Worm (Caenorhabditis elegans): ENCODE results near the gene asp-5.

DNA sequence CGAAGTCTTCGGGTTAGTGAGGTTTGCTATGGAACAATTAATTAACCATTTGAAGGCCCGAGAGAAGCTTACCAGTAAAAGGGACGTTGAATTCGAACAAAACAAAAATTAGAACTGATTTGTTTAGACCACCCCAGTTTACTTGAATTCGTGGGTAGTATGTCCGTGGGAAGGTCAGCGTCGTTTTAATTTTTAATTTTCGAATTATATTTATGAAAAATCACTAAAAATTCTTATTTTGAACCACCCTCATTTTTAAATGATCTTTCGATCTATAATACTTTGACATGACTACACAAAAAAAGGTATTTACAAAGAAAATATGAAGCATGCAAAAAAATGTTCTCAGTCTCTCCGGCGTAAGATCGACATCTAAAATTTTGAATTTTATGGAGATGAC lies 26.7 kb upstream of the asp-5 start, which contains the start of gene C16D9.5:
- TF ChIP-seq dao-5 (tag; optimal IDR thresholded peaks at IDR 0.05) (no peak), him-1 (tag; optimal IDR thresholded peaks at IDR 0.05) (no peak), W03F9.2 (tag; optimal IDR thresholded peaks at IDR 0.05) (no peak)
